ENCODE assay signal across 2 worm cellular contexts in genomic region chrIV:9144405-9144804, ce11.
TF ChIP-seq lines count a peak whose summit lies in the region.

flp-1 (plus strand) TSS chrIV:9144705.

TF ChIP-seq in whole organism, late embryonic, 69 proteins besides CTCF, POLR2A, EP300 and RAD21:
- TF ChIP-seq unc-42 (tag; optimal IDR thresholded peaks at IDR 0.05; lab: Kevin White, UChicago) (peak; percentile 29), elt-4 (tag; optimal IDR thresholded peaks at IDR 0.05; lab: Kevin White, UChicago) (no peak), lim-6 (tag; optimal IDR thresholded peaks at IDR 0.05; lab: Kevin White, UChicago) (no peak)

TF ChIP-seq in whole organism, mixed stage, embryonic, 35 proteins besides CTCF, POLR2A, EP300 and RAD21:
- TF ChIP-seq ces-1 (GFP tag; optimal IDR thresholded peaks at IDR 0.05; lab: Kevin White, UChicago) = peak; percentile 70
- no peak for TF ChIP-seq blmp-1 (tag; optimal IDR thresholded peaks at IDR 0.05; lab: Kevin White, UChicago)
TF ChIP-seq in whole organism, mixed stage, embryonic: peak in this region for 1.
